Worm (Caenorhabditis elegans) whole organism, dauer: ENCODE data around the gene sra-39.

Experiments
- unc-62 ChIP-seq: sonication (generic microtip); optimal IDR thresholded peaks from 2 replicates; lab custom pipeline; 2017; ENCODE audit warnings: missing biosample characterization, missing genetic modification reagents, missing genetic modification characterization

sra-39 gene

ce11 chrX:13903328-13903727, at the start of gene sra-39:
TSS of gene sra-39 (minus strand) at chrX:13903428.
- TF ChIP-seq unc-62 (GFP tag; lab: Kevin White, UChicago), result no peak

ce11 chrX:13952347-13952746, 49.1 kb upstream of the sra-39 start:
- TF ChIP-seq unc-62 (GFP tag; lab: Kevin White, UChicago), result no peak

- no peak for TF ChIP-seq unc-62 (GFP tag; lab: Kevin White, UChicago)
Measured at ce11 chrX:13950620-13951152, 47.5 kb upstream of the sra-39 start.

- no peak for TF ChIP-seq unc-62 (GFP tag; lab: Kevin White, UChicago)
Measured at ce11 chrX:13948810-13949209, 45.6 kb upstream of the sra-39 start, which contains the start of gene alg-1. TSS of gene alg-1 (plus strand) at chrX:13949110.

ce11 chrX:13948167-13948566, 44.9 kb upstream of the sra-39 start:
- no peak for TF ChIP-seq unc-62 (GFP tag; lab: Kevin White, UChicago)

- TF ChIP-seq unc-62 (GFP tag; lab: Kevin White, UChicago), result no peak
Measured at ce11 chrX:13946693-13947583, 43.7 kb upstream of the sra-39 start.

ce11 chrX:13945524-13945923, 42.3 kb upstream of the sra-39 start:
- TF ChIP-seq unc-62 (GFP tag; lab: Kevin White, UChicago), result no peak

- TF ChIP-seq unc-62 (GFP tag; lab: Kevin White, UChicago), result no peak
Measured at ce11 chrX:13945090-13945489, 41.9 kb upstream of the sra-39 start.

- TF ChIP-seq unc-62 (GFP tag; lab: Kevin White, UChicago), result no peak
Measured at ce11 chrX:13944184-13944583, 41.0 kb upstream of the sra-39 start.

ce11 chrX:13941865-13942264, 38.6 kb upstream of the sra-39 start:
- TF ChIP-seq unc-62 (GFP tag; lab: Kevin White, UChicago), result no peak

ce11 chrX:13941296-13941695, 38.1 kb upstream of the sra-39 start:
- no peak for TF ChIP-seq unc-62 (GFP tag; lab: Kevin White, UChicago)

ce11 chrX:13940287-13940686, 37.1 kb upstream of the sra-39 start:
- TF ChIP-seq unc-62 (GFP tag; lab: Kevin White, UChicago), result no peak

ce11 chrX:13939388-13939787, 36.2 kb upstream of the sra-39 start:
- no peak for TF ChIP-seq unc-62 (GFP tag; lab: Kevin White, UChicago)

- no peak for TF ChIP-seq unc-62 (GFP tag; lab: Kevin White, UChicago)
Measured at ce11 chrX:13937910-13938309, 34.7 kb upstream of the sra-39 start.

ce11 chrX:13937350-13937749, 34.1 kb upstream of the sra-39 start:
- no peak for TF ChIP-seq unc-62 (GFP tag; lab: Kevin White, UChicago)

ce11 chrX:13936719-13937118, 33.5 kb upstream of the sra-39 start:
- TF ChIP-seq unc-62 (GFP tag; lab: Kevin White, UChicago), result no peak

ce11 chrX:13934574-13934973, 31.3 kb upstream of the sra-39 start, which contains the start of gene elt-3:
TSS of gene elt-3 (plus strand) at chrX:13934874.
- TF ChIP-seq unc-62 (GFP tag; lab: Kevin White, UChicago), result no peak
